Fruit fly (Drosophila melanogaster): ENCODE measurements around the gene Pomp.

Pomp gene

dm6 chr2L:20822489-20823195, 35.2 kb downstream of the Pomp start, which contains the start of gene CG9331 (continued):
- TF ChIP-seq Vsx1 (GFP tag; optimal IDR thresholded peaks at IDR 0.05) = peak; percentile 71
- no peak for TF ChIP-seq phol (tag; optimal IDR thresholded peaks at IDR 0.05)
- peak; percentile 16 for TF ChIP-seq fd64A (GFP tag; optimal IDR thresholded peaks at IDR 0.05)
- TF ChIP-seq CG11723 (GFP tag; optimal IDR thresholded peaks at IDR 0.05) = no peak
- no peak for TF ChIP-seq CG8388 (GFP tag; optimal IDR thresholded peaks at IDR 0.05)
- no peak for TF ChIP-seq Atf3 (GFP tag; optimal IDR thresholded peaks at IDR 0.05)
- no peak for TF ChIP-seq CG2129 (GFP tag; IDR thresholded peaks at IDR 0.05; ENCODE audit: partially characterized antibody)
- TF ChIP-seq so (GFP tag; IDR thresholded peaks at IDR 0.05) = peak; percentile 72; the same call in 1 of the 3 replicates
- TF ChIP-seq CG6791 (GFP tag; IDR thresholded peaks at IDR 0.05; ENCODE audit: partially characterized antibody) = peak; percentile 63
- no peak for TF ChIP-seq odd (GFP tag; optimal IDR thresholded peaks at IDR 0.05)
- no peak for TF ChIP-seq fd102C (GFP tag; optimal IDR thresholded peaks at IDR 0.05)
- TF ChIP-seq bowl (GFP tag; IDR thresholded peaks at IDR 0.05) = no peak
- no peak for TF ChIP-seq CG17359 (tag; optimal IDR thresholded peaks at IDR 0.05)
- no peak; the same call in 2 of the 3 replicates for TF ChIP-seq Doc3 (GFP tag; IDR thresholded peaks at IDR 0.05; ENCODE audit: partially characterized antibody)
- TF ChIP-seq crol (GFP tag; IDR thresholded peaks at IDR 0.05) = peak; percentile 70
- no peak for TF ChIP-seq ttk (GFP tag; IDR thresholded peaks at IDR 0.05)
- TF ChIP-seq Bteb2 (GFP tag; optimal IDR thresholded peaks at IDR 0.05) = no peak
- no peak for TF ChIP-seq ssp (GFP tag; IDR thresholded peaks at IDR 0.05)
- no peak for TF ChIP-seq CG14965 (GFP tag; optimal IDR thresholded peaks at IDR 0.05; ENCODE audit: borderline replicate concordance)
- no peak for TF ChIP-seq Asciz (GFP tag; optimal IDR thresholded peaks at IDR 0.05)
- no peak for TF ChIP-seq salm (tag; optimal IDR thresholded peaks at IDR 0.05)
- no peak for TF ChIP-seq usp (GFP tag; optimal IDR thresholded peaks at IDR 0.05)
- TF ChIP-seq maf-S (GFP tag; optimal IDR thresholded peaks at IDR 0.05) = no peak
- no peak for TF ChIP-seq Ets97D (GFP tag; optimal IDR thresholded peaks at IDR 0.05)
- no peak for TF ChIP-seq dimm (GFP tag; IDR thresholded peaks at IDR 0.05)
- TF ChIP-seq CG1792 (GFP tag; optimal IDR thresholded peaks at IDR 0.05) = no peak
- TF ChIP-seq CG17186 (GFP tag; optimal IDR thresholded peaks at IDR 0.05) = no peak
- no peak for TF ChIP-seq CTCF (GFP tag; optimal IDR thresholded peaks at IDR 0.05)
- peak; percentile 77; the same call in 2 of the 4 replicates for TF ChIP-seq chinmo (GFP tag; IDR thresholded peaks at IDR 0.05; ENCODE audit: partially characterized antibody)
- peak; percentile 85 for TF ChIP-seq Elba2 (GFP tag; optimal IDR thresholded peaks at IDR 0.05)
- peak; percentile 38 for TF ChIP-seq CG6813 (GFP tag; optimal IDR thresholded peaks at IDR 0.05)
- TF ChIP-seq ase (GFP tag; IDR thresholded peaks at IDR 0.05) = no peak
- TF ChIP-seq CG16863 (GFP tag; optimal IDR thresholded peaks at IDR 0.05) = no peak
- no peak for TF ChIP-seq gsb (GFP tag; IDR thresholded peaks at IDR 0.05)
- TF ChIP-seq lab (GFP tag; optimal IDR thresholded peaks at IDR 0.05) = no peak
- no peak for TF ChIP-seq CG9797 (GFP tag; optimal IDR thresholded peaks at IDR 0.05)
- TF ChIP-seq ken (GFP tag; IDR thresholded peaks at IDR 0.05) = no peak
- TF ChIP-seq CG10462 (GFP tag; optimal IDR thresholded peaks at IDR 0.05) = no peak
- TF ChIP-seq D (optimal IDR thresholded peaks at IDR 0.05) = peak; percentile 5
- TF ChIP-seq D (GFP tag; optimal IDR thresholded peaks at IDR 0.05) = no peak
- TF ChIP-seq CG15011 (GFP tag; optimal IDR thresholded peaks at IDR 0.05) = no peak
- TF ChIP-seq CG13123 (GFP tag; optimal IDR thresholded peaks at IDR 0.05) = no peak
- 0 out of 3 replicates have a peak, but pooled peaks have one; percentile 47 for TF ChIP-seq mld (GFP tag; IDR thresholded peaks at IDR 0.05; ENCODE audit: partially characterized antibody)
- TF ChIP-seq ab (GFP tag; optimal IDR thresholded peaks at IDR 0.05) = no peak
- TF ChIP-seq CG12155 (GFP tag; optimal IDR thresholded peaks at IDR 0.05) = no peak
- peak; percentile 9 for TF ChIP-seq CG15696 (tag; optimal IDR thresholded peaks at IDR 0.05)
- TF ChIP-seq Fer2 (tag; optimal IDR thresholded peaks at IDR 0.05) = no peak
- no peak for TF ChIP-seq Dfd (GFP tag; optimal IDR thresholded peaks at IDR 0.05)
- TF ChIP-seq CG4282 (GFP tag; optimal IDR thresholded peaks at IDR 0.05) = no peak
- TF ChIP-seq Nf-YC (tag; optimal IDR thresholded peaks at IDR 0.05) = no peak
- no peak for TF ChIP-seq ham (GFP tag; IDR thresholded peaks at IDR 0.05)
